Fruit fly (Drosophila melanogaster): ENCODE data around the gene CG14451.

The CG14451 gene

DNA sequence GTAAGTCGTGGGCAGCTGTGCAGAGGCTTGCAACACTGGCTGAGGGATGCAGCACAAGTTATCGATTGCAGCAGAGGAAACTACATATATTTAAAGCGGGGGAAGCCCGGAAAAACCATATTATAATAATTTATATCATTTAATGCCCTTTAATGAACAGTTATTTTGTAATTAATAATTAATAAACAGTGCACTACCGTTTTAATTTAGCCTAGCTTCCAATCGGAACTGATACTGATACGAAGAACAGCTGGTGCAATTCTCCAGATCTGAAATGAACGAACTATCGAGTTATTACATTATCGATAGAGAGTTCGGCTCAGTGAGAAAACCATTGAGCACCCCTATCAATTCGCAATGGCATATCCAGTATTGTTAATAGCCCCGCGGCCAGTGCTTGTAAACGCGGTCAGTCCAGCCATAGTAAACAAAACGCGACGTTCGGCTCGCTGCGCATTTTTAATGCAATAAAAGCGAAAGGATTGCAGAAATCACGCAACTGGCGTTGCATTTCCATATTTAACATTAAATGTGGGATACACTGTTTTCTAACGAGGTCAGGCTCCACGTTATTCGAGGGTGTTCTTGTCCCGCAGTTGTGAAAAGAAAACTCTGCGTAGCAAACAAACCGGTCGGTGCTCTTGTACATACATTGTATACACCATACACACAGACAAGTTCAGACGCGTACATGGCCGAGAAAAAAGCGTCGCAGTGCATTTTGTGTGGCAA, 19.7 kb upstream of the CG14451 start, which contains the start of gene CG7369 (continued):
- TF ChIP-seq D (optimal IDR thresholded peaks at IDR 0.05) (no peak), D (GFP tag; optimal IDR thresholded peaks at IDR 0.05) (peak; percentile 81), org-1 (GFP tag; optimal IDR thresholded peaks at IDR 0.05) (peak; percentile 25), ERR (GFP tag; optimal IDR thresholded peaks at IDR 0.05) (peak; percentile 61), cas (GFP tag; IDR thresholded peaks at IDR 0.05) (peak; percentile 47), CG2889 (GFP tag; IDR thresholded peaks at IDR 0.05) (peak; percentile 70; the same call in 1 of the 3 replicates), CG6654 (GFP tag; optimal IDR thresholded peaks at IDR 0.05) (peak; percentile 54), mld (GFP tag; IDR thresholded peaks at IDR 0.05; ENCODE audit: partially characterized antibody) (peak; percentile 51; the same call in 1 of the 3 replicates), oc (tag; optimal IDR thresholded peaks at IDR 0.05) (peak; percentile 47), chif (GFP tag; optimal IDR thresholded peaks at IDR 0.05) (peak; percentile 42 to 71), maf-S (GFP tag; optimal IDR thresholded peaks at IDR 0.05) (peak; percentile 4), CG1529 (GFP tag; optimal IDR thresholded peaks at IDR 0.05) (peak; percentile 70), Ssrp (tag; optimal IDR thresholded peaks at IDR 0.05) (peak; percentile 73), sd (tag; optimal IDR thresholded peaks at IDR 0.05) (peak; percentile 61), Chrac-16 (GFP tag; optimal IDR thresholded peaks at IDR 0.05) (peak; percentile 89), jigr1 (GFP tag; IDR thresholded peaks at IDR 0.05) (peak; percentile 68; the same call in 1 of the 3 replicates), Kr (GFP tag; optimal IDR thresholded peaks at IDR 0.05) (peak; percentile 28), E2f2 (GFP tag; IDR thresholded peaks at IDR 0.05) (peak; percentile 68), kni (GFP tag; optimal IDR thresholded peaks at IDR 0.05) (peak; percentile 64), TFAM (GFP tag; optimal IDR thresholded peaks at IDR 0.05) (no peak), CG16815 (GFP tag; optimal IDR thresholded peaks at IDR 0.05) (peak; percentile 88), Bdp1 (GFP tag; optimal IDR thresholded peaks at IDR 0.05) (peak; percentile 36), CG11456 (GFP tag; IDR thresholded peaks at IDR 0.05) (peak; percentile 85), Trl (optimal IDR thresholded peaks at IDR 0.05) (no peak), Trl (GFP tag; optimal IDR thresholded peaks at IDR 0.05) (peak; percentile 76), CG8089 (GFP tag; optimal IDR thresholded peaks at IDR 0.05) (peak; percentile 25), CG18011 (GFP tag; optimal IDR thresholded peaks at IDR 0.05) (peak; percentile 79), Stat92E (GFP tag; optimal IDR thresholded peaks at IDR 0.05) (no peak), Sin3A (optimal IDR thresholded peaks at IDR 0.05) (peak; percentile 97), ato (GFP tag; IDR thresholded peaks at IDR 0.05; ENCODE audit: partially characterized antibody) (no peak), Ets65A (GFP tag) (peak; percentile 98), CG8359 (GFP tag; optimal IDR thresholded peaks at IDR 0.05; ENCODE audit: borderline replicate concordance) (peak; percentile 19), mam (GFP tag; optimal IDR thresholded peaks at IDR 0.05) (peak; percentile 87), cg (GFP tag; optimal IDR thresholded peaks at IDR 0.05) (no peak), abd-A (tag; optimal IDR thresholded peaks at IDR 0.05) (no peak), CG17359 (tag; optimal IDR thresholded peaks at IDR 0.05) (peak; percentile 65), Tbp (GFP tag; optimal IDR thresholded peaks at IDR 0.05) (no peak), pb (GFP tag; optimal IDR thresholded peaks at IDR 0.05) (peak; percentile 54), Hr3 (GFP tag; optimal IDR thresholded peaks at IDR 0.05) (peak; percentile 87), CG11247 (GFP tag; IDR thresholded peaks at IDR 0.05) (peak; percentile 59; the same call in 1 of the 2 replicates), CG1647 (GFP tag; optimal IDR thresholded peaks at IDR 0.05) (peak; percentile 77), H2.0 (GFP tag; IDR thresholded peaks at IDR 0.05) (peak; percentile 49), Drgx (GFP tag; IDR thresholded peaks at IDR 0.05) (peak; percentile 69), CG7556 (GFP tag; optimal IDR thresholded peaks at IDR 0.05) (peak; percentile 87), CG13123 (GFP tag; optimal IDR thresholded peaks at IDR 0.05) (peak; percentile 74), chm (GFP tag; IDR thresholded peaks at IDR 0.05) (peak; percentile 84), CG7372 (GFP tag; IDR thresholded peaks at IDR 0.05) (peak; percentile 82), Dbx (GFP tag; IDR thresholded peaks at IDR 0.05) (peak; percentile 89), CG10147 (GFP tag; optimal IDR thresholded peaks at IDR 0.05) (peak; percentile 82), chinmo (GFP tag; IDR thresholded peaks at IDR 0.05; ENCODE audit: partially characterized antibody) (peak; percentile 53; the same call in 1 of the 4 replicates)
